Worm (Caenorhabditis elegans) whole organism, mixed stage, embryonic: ENCODE results near the gene F43G6.8.

ENCODE experiments used
- ces-1 ChIP-seq: fragments of 150-350 bp; optimal IDR thresholded peaks from 2 replicates; lab custom pipeline; 2014; ENCODE audit warnings: missing biosample characterization, missing genetic modification reagents, missing genetic modification characterization
- flh-1 ChIP-seq: fragments of 200-800 bp; sonication (Bioruptor generic); optimal IDR thresholded peaks from 2 replicates; lab custom pipeline; 2018; ENCODE audit warnings: mild to moderate bottlenecking, missing genetic modification characterization, moderate library complexity, missing compliant biosample characterization
- lin-13 ChIP-seq: fragments of 150-350 bp; optimal IDR thresholded peaks from 2 replicates; lab custom pipeline; 2014; ENCODE audit warnings: missing biosample characterization, missing genetic modification characterization
- lsy-2 ChIP-seq: fragments of 150-350 bp; optimal IDR thresholded peaks from 2 replicates; lab custom pipeline; 2014; ENCODE audit warnings: missing biosample characterization, missing genetic modification characterization
- mab-5 ChIP-seq: fragments of 150-350 bp; optimal IDR thresholded peaks from 2 replicates; lab custom pipeline; 2014; ENCODE audit warnings: missing biosample characterization, missing genetic modification characterization
- nhr-76 ChIP-seq: sonication (generic microtip); optimal IDR thresholded peaks from 2 replicates; lab custom pipeline; 2017; ENCODE audit warnings: missing biosample characterization, missing genetic modification characterization
- pha-4 ChIP-seq: fragments of 150-350 bp; optimal IDR thresholded peaks from 2 replicates; lab custom pipeline; 2018; ENCODE audit warnings: missing biosample characterization, missing genetic modification reagents, missing genetic modification characterization
- snpc-4 ChIP-seq: fragments of 150-350 bp; optimal IDR thresholded peaks from 2 replicates; lab custom pipeline; 2014; ENCODE audit warnings: missing biosample characterization, missing genetic modification characterization
- sptf-1 ChIP-seq: sonication (generic microtip); optimal IDR thresholded peaks from 2 replicates; lab custom pipeline; 2017; ENCODE audit warnings: mild to moderate bottlenecking, missing genetic modification characterization, moderate library complexity, missing compliant biosample characterization
- tbx-8 ChIP-seq: fragments of 200-800 bp; sonication (Bioruptor generic); optimal IDR thresholded peaks from 2 replicates; lab custom pipeline; 2018; ENCODE audit warnings: mild to moderate bottlenecking, missing genetic modification characterization, moderate library complexity, missing compliant biosample characterization
- unc-62 ChIP-seq: fragments of 150-350 bp; optimal IDR thresholded peaks from 2 replicates; lab custom pipeline; 2014; ENCODE audit warnings: missing biosample characterization, missing genetic modification reagents, missing genetic modification characterization
- ztf-11 ChIP-seq: fragments of 150-350 bp; optimal IDR thresholded peaks from 2 replicates; lab custom pipeline; 2014; ENCODE audit warnings: missing biosample characterization, missing genetic modification characterization

DNA sequence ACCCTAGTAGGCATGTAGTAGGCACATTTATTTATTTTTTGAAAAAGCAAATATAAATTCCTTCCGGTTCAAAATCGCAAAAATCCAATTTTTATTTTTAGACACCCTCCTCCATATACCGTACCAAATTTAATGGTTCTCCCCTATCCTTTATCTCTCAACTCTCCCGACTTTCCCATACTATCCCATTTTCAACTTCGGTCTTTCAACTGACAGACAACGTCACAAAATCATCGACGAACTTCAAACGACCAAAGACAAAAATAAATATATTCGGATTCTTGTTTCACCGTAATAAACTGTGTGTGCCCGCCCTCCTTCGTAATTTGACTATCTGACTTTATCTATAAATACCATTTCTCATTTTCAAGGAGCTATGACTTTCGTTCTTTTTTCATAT is 21.3 kb upstream of the F43G6.8 start, which contains the start of gene T27D12.6:
- TF ChIP-seq nhr-76 (no peak), snpc-4 (no peak), mab-5 (tag; lab: Kevin White, UChicago) (no peak), lsy-2 (tag; lab: Kevin White, UChicago) (no peak), ztf-11 (tag; lab: Kevin White, UChicago) (no peak), tbx-8 (GFP tag; lab: Kevin White, UChicago) (no peak), sptf-1 (no peak), pha-4 (tag; lab: Kevin White, UChicago) (no peak), lin-13 (no peak), flh-1 (no peak), unc-62 (no peak), ces-1 (no peak)
